Worm (Caenorhabditis elegans): ENCODE data around the gene elo-6.
"Not testable (repeated sequence)": the region's sequence is repeated elsewhere in the genome, so short reads cannot be mapped to it uniquely, and the experiment has no call there.

Gene elo-6

DNA sequence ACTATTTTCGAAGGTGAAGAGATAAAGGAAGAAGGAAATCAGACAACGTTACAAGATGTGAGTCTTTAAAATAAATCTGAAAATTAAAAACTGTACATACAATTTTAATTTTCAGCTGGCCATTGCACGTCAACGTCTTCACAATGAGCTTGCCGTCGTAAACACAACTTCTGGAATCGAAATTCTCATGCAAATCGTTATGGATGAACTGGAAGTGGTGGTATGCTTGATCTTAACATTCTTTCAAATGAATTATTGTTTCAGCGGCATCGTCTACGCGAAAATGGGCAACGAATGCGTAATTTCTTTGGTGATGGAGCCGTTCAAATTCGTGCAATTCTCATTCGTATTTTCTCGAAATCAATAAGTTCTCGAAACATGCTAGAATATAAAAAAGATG is 33.8 kb downstream of the elo-6 start:
- no peak for TF ChIP-seq dao-5 (tag; optimal IDR thresholded peaks at IDR 0.05)
- no peak for TF ChIP-seq him-1 (tag; optimal IDR thresholded peaks at IDR 0.05)
- TF ChIP-seq W03F9.2 (tag; optimal IDR thresholded peaks at IDR 0.05), result no peak

DNA sequence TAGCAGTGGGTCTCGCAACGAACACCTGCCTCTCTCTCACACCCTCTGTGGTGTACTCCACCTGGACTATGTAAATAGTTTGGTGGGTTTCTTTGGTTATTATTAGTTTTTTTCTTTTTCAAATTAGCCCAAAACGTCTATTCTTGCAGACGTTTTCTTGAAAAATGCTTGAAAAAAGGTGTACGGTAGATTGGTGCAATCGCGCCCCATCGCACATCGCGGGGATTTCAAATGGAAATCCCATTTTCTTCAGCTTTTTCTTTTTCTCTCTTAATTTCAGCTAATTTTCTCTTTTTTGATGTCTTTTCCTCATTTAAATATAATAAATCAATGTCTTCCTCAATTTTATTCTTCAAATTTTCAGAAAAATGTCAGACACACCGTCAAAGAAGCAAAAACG is 34.2 kb downstream of the elo-6 start, which contains the start of gene Y4C6B.1:
Gene Y4C6B.1 (plus strand): TSS at position 365 of the 400 bp plus-strand sequence.
- TF ChIP-seq dao-5 (tag; optimal IDR thresholded peaks at IDR 0.05) (no peak), him-1 (tag; optimal IDR thresholded peaks at IDR 0.05) (no peak), W03F9.2 (tag; optimal IDR thresholded peaks at IDR 0.05) (no peak)

DNA sequence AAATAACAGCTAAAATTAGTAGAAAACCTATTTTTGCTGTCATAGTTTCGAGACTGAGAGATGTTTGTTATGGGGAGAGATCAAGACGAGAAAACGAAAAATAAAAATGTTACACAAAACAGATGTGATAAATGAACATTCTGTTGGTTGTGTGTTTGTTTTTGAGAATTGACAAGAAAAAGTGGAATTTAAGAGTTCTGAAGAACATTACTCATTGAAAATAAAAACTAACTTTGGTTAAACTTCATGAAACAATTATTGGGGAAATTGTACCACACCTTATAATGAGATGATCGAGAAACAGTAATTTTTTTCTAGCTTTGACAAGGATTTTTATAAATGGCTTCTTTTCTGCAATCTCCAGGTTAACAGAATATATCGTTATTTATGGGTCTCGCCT is 35.0 kb downstream of the elo-6 start, which contains the start of gene Y4C6B.7:
Gene Y4C6B.7 (minus strand): TSS at position 101 of the 400 bp plus-strand sequence.
- no peak for TF ChIP-seq W03F9.2 (tag; optimal IDR thresholded peaks at IDR 0.05)
- TF ChIP-seq dao-5 (tag; optimal IDR thresholded peaks at IDR 0.05), result no peak
- TF ChIP-seq him-1 (tag; optimal IDR thresholded peaks at IDR 0.05), result no peak

DNA sequence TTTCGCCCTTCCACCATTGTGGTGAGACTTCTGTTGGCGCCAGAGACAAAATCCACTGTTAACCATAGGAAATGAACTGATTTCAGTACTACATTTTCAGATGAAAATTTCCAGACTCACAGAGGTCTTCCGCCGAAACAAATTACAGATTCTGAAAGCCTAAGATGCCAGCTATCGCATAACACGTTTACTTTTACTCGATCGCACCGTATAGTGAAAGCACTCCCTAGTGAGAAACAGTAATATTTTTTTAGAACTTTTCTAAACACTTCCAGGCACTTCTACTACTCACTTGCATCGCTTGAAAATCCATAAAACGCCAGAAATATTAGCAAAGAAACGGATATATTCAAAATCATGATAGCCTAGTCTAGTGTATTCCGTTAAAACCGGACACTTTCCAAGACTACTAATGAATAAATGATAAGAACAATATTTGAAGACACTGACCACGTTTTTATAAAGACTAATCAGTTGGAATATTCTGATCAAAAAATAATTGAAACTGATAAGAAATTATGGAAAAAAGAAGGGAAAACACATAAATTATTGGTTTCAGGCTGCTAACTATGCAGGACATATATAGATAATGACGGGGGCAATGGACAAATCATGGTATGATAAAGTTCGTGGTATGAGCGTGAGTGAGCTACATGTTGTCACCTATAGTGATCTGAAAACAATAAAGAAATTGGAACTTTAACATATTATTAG is 37.7 kb downstream of the elo-6 start, which contains the start of gene gba-4:
Gene gba-4 (minus strand): TSS at position 418 of the 714 bp plus-strand sequence.
- TF ChIP-seq him-1, W03F9.2, dao-5 (tag; optimal IDR thresholded peaks at IDR 0.05): not testable (repeated sequence)

DNA sequence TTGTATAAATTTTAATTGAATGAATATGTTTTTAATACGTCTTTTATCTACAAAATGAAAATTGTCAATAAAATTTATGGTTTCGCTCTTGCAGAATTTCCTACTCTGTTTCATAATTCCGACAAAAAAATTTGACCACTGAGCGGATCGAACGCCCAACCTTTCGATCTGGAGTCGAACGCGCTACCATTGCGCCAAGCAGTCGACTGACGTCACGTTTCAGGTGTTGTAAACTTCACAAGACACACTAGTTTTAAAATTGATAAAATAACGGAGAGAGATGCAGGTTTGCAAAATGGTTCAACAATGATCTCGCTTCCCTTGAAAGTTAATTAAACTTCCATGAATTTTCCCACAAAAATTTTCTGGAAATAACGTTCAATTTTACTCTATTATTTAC is 44.2 kb downstream of the elo-6 start:
- TF ChIP-seq W03F9.2 (tag; optimal IDR thresholded peaks at IDR 0.05), result peak; percentile 10
- TF ChIP-seq him-1 (tag; optimal IDR thresholded peaks at IDR 0.05), result no peak

DNA sequence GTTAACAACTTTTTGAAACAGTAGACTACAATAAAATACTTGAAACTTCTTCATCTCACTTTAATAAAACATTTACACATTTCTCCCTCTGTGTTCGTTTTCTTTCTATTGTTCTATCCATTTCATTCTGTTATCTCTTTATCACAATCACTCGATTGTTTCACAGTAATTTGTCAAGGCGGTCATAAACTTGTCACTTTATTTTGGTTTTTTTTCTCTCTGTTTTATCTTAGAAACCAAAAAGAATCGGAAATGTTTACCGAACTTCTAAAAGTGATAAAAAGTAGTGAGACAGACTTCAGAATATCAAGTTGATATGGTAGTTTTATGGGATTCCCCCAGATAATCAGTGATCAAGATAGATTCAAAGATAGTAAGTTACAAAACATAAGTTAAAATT is 49.1 kb downstream of the elo-6 start, which contains the start of gene Y4C6B.2:
Gene Y4C6B.2 (plus strand): TSS at position 320 of the 400 bp plus-strand sequence.
- no peak for TF ChIP-seq W03F9.2 (tag; optimal IDR thresholded peaks at IDR 0.05)
- TF ChIP-seq him-1 (tag; optimal IDR thresholded peaks at IDR 0.05), result no peak
- no peak for TF ChIP-seq dao-5 (tag; optimal IDR thresholded peaks at IDR 0.05)

DNA sequence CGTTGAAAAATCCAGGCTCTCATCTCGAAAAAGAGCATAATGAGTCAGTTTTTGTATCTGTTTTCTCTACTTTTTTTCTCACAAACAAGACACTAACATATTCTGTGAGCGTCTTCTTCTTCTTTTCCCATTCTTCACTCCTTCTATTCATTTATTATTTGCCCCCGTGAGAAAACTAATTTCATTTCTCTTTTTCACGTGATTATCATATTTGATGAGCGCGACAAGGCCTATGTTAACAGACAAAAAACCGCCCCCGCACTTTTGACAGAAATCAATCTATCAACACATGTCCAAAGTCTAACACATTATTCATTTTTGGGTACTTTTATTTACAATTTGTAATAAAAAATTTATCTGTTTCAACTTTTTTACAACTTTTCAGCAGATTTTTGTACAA is 50.7 kb downstream of the elo-6 start:
- TF ChIP-seq W03F9.2 (tag; optimal IDR thresholded peaks at IDR 0.05) (no peak), dao-5 (tag; optimal IDR thresholded peaks at IDR 0.05) (no peak), him-1 (tag; optimal IDR thresholded peaks at IDR 0.05) (no peak)
